Worm (Caenorhabditis elegans) whole organism, L2 larva: ENCODE measurements around the gene mbf-1.

ENCODE experiments used
- F13H6.1 ChIP-seq: sonication (generic microtip); optimal IDR thresholded peaks from 2 replicates; lab custom pipeline; 2016; ENCODE audit warnings: missing genetic modification characterization, missing compliant biosample characterization
- R02D3.7 ChIP-seq: fragments of 150-350 bp; optimal IDR thresholded peaks from 2 replicates; lab custom pipeline; 2014; ENCODE audit warnings: missing biosample characterization, missing genetic modification characterization
- fos-1 ChIP-seq: fragments of 150-350 bp; optimal IDR thresholded peaks from 2 replicates; lab custom pipeline; 2014; ENCODE audit warnings: missing biosample characterization, missing genetic modification characterization
- lin-11 ChIP-seq: fragments of 150-350 bp; sonication (generic microtip); optimal IDR thresholded peaks from 2 replicates; lab custom pipeline; 2014; ENCODE audit warnings: missing biosample characterization, missing genetic modification characterization, inconsistent platforms, mixed read lengths
- lsy-2 ChIP-seq, 2 experiments: fragments of 150-350 bp in 1 of 2; sonication (generic microtip) in 1 of 2; optimal IDR thresholded peaks; 2 replicates each; lab custom pipeline; 2014 to 2017; ENCODE audit warnings: missing biosample characterization in 2 of 2, missing genetic modification characterization in 2 of 2
- nhr-6 ChIP-seq: fragments of 150-350 bp; optimal IDR thresholded peaks from 2 replicates; lab custom pipeline; 2014; ENCODE audit warnings: missing biosample characterization, missing genetic modification characterization
- ztf-11 ChIP-seq: sonication (generic microtip); optimal IDR thresholded peaks from 2 replicates; lab custom pipeline; 2017; ENCODE audit warnings: missing biosample characterization, missing genetic modification characterization

- TF ChIP-seq F13H6.1 (tag; lab: Kevin White, UChicago) (no peak), lin-11 (tag; lab: Kevin White, UChicago) (no peak), lsy-2 (tag; optimal IDR thresholded peaks at IDR 0.05; lab: Kevin White, UChicago) (no peak), R02D3.7 (tag; lab: Kevin White, UChicago) (no peak), nhr-6 (tag; lab: Kevin White, UChicago) (no peak), fos-1 (tag; lab: Kevin White, UChicago) (no peak), ztf-11 (tag; lab: Kevin White, UChicago) (no peak)
These were observed 18.8 kb downstream of the mbf-1 start for ce11 chrIV:11461335-11461734.
